Worm (Caenorhabditis elegans): ENCODE results near the gene D2021.4.

D2021.4 gene

ce11 chrX:8564451-8564795 is 15.6 kb upstream of the D2021.4 start:
- TF ChIP-seq ceh-16 (tag; optimal IDR thresholded peaks at IDR 0.05) (no peak), zag-1 (tag; optimal IDR thresholded peaks at IDR 0.05) (no peak), elt-1 (tag; optimal IDR thresholded peaks at IDR 0.05) (no peak), nhr-6 (tag; optimal IDR thresholded peaks at IDR 0.05) (no peak), skn-1 (tag; optimal IDR thresholded peaks at IDR 0.05) (no peak), C34F6.9 (tag; optimal IDR thresholded peaks at IDR 0.05) (no peak), nhr-12 (tag; optimal IDR thresholded peaks at IDR 0.05) (no peak), unc-55 (GFP tag; optimal IDR thresholded peaks at IDR 0.05) (no peak), blmp-1 (tag; optimal IDR thresholded peaks at IDR 0.05; ENCODE audit: insufficient read depth) (peak; percentile 67), lin-39 (tag; optimal IDR thresholded peaks at IDR 0.05) (no peak), unc-39 (tag; optimal IDR thresholded peaks at IDR 0.05) (no peak), gmeb-1 (tag; optimal IDR thresholded peaks at IDR 0.05) (peak; percentile 10), nhr-25 (tag; optimal IDR thresholded peaks at IDR 0.05) (peak; percentile 5), mbf-1 (tag; optimal IDR thresholded peaks at IDR 0.05) (no peak), sma-9 (GFP tag; optimal IDR thresholded peaks at IDR 0.05) (peak; percentile 11), sma-9 (tag; optimal IDR thresholded peaks at IDR 0.05) (no peak), aly-2 (tag; optimal IDR thresholded peaks at IDR 0.05) (no peak), snpc-4 (tag; optimal IDR thresholded peaks at IDR 0.05) (no peak), ztf-1 (GFP tag; conservative IDR thresholded peaks at IDR 0.05) (no peak), ama-1 (optimal IDR thresholded peaks at IDR 0.05) (no peak), dmd-4 (tag; optimal IDR thresholded peaks at IDR 0.05) (no peak), ZK546.5 (tag; optimal IDR thresholded peaks at IDR 0.05) (no peak), nhr-10 (tag; optimal IDR thresholded peaks at IDR 0.05) (no peak), F13H6.1 (tag; optimal IDR thresholded peaks at IDR 0.05) (peak; percentile 31), alr-1 (tag; optimal IDR thresholded peaks at IDR 0.05) (no peak), egl-27 (tag; optimal IDR thresholded peaks at IDR 0.05) (no peak), elt-3 (tag; optimal IDR thresholded peaks at IDR 0.05) (no peak), sem-4 (tag; optimal IDR thresholded peaks at IDR 0.05) (no peak), nhr-237 (tag; optimal IDR thresholded peaks at IDR 0.05) (no peak), nhr-77 (tag; optimal IDR thresholded peaks at IDR 0.05) (no peak), lsy-2 (tag; optimal IDR thresholded peaks at IDR 0.05) (no peak), ceh-82 (tag; optimal IDR thresholded peaks at IDR 0.05) (no peak), R02D3.7 (tag; optimal IDR thresholded peaks at IDR 0.05) (no peak), mab-5 (tag; optimal IDR thresholded peaks at IDR 0.05) (no peak), fos-1 (tag; optimal IDR thresholded peaks at IDR 0.05) (peak; percentile 54)

DNA sequence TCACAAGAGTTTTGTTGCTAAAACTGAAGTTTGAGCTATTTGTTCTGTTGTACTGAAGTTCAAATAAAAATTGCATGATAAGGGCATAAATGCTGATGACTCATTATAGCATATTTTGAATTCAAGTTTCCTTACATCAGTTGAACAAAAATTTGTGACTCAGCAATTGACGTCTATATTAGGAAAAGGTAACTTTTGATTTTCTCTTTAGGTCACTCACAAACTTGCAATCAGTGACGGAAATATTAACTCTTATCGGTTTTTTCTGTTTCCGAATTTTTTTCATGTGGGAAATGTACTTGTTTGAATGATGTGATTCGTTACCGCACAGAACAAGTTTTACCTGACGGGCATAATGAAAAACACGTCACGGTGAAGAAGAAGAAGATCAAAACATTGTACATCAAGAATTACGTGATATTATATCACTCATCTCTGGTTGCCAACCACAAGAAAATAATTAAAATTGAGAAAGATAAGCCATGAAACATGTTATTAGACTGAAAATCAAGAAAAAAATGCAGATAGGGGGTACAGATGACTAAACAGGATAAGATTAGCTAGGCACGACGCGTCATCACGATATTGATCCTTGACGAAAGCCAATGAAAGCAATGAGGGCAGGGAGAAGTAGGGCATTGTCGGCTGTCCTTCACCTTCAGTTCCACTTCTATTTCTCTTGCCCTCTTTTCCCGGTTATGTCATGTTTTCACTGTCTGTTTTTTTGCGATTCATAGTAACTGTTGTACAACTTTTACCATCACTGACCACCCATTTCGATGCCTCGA is 15.0 kb upstream of the D2021.4 start:
- TF ChIP-seq lin-39 (tag; optimal IDR thresholded peaks at IDR 0.05) (no peak), sma-3 (GFP tag; optimal IDR thresholded peaks at IDR 0.05) (peak; percentile 27), fos-1 (tag; optimal IDR thresholded peaks at IDR 0.05) (peak; percentile 75), unc-55 (GFP tag; optimal IDR thresholded peaks at IDR 0.05) (no peak), unc-39 (tag; optimal IDR thresholded peaks at IDR 0.05) (no peak)

DNA sequence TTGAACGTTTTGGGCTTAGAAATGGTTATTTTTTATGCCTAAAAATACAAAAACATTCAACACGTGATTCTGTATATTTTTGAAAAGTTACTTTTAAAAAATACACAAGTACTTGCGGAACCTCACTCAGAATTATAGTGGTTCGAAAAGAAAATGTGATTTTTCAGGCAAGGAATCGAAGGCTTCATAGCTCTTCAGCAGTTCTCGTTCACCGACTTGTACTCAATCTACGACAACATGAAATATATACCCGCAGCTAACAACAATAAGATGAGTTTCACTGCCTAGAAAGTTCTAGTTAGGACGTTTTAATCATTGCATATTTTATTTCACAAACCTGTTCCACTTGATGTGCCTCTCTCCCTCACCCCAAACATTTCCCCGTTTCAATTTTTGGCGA is 13.7 kb upstream of the D2021.4 start:
- TF ChIP-seq lin-11 (tag; optimal IDR thresholded peaks at IDR 0.05): no peak
- no peak for TF ChIP-seq sem-4 (tag; optimal IDR thresholded peaks at IDR 0.05)
- TF ChIP-seq ceh-82 (tag; optimal IDR thresholded peaks at IDR 0.05): no peak
- no peak for TF ChIP-seq lsy-2 (tag; optimal IDR thresholded peaks at IDR 0.05)
- no peak for TF ChIP-seq sma-9 (GFP tag; optimal IDR thresholded peaks at IDR 0.05)
- TF ChIP-seq sma-9 (tag; optimal IDR thresholded peaks at IDR 0.05): no peak
- TF ChIP-seq zag-1 (tag; optimal IDR thresholded peaks at IDR 0.05): no peak
- no peak for TF ChIP-seq ceh-16 (tag; optimal IDR thresholded peaks at IDR 0.05)
- TF ChIP-seq lin-13 (GFP tag; optimal IDR thresholded peaks at IDR 0.05): no peak
- no peak for TF ChIP-seq R02D3.7 (tag; optimal IDR thresholded peaks at IDR 0.05)
- no peak for TF ChIP-seq skn-1 (tag; optimal IDR thresholded peaks at IDR 0.05)
- TF ChIP-seq ztf-11 (tag; optimal IDR thresholded peaks at IDR 0.05): no peak

Measured in whole organism, L2 larva.